Worm (Caenorhabditis elegans): ENCODE measurements around the gene F35B3.4.

The F35B3.4 gene

ce11 chrX:16995149-16995885 is 25.4 kb downstream of the F35B3.4 start (continued):
- no peak for TF ChIP-seq lin-35 (GFP tag; optimal IDR thresholded peaks at IDR 0.05)
- no peak for TF ChIP-seq dpl-1 (GFP tag; optimal IDR thresholded peaks at IDR 0.05)
- no peak for TF ChIP-seq lir-3 (tag; optimal IDR thresholded peaks at IDR 0.05; ENCODE audit: poor library complexity)
- TF ChIP-seq lin-39 (tag; optimal IDR thresholded peaks at IDR 0.05) = no peak
- peak; percentile 14 for TF ChIP-seq pag-3 (tag; optimal IDR thresholded peaks at IDR 0.05; ENCODE audit: borderline replicate concordance, insufficient read depth)
- TF ChIP-seq jun-1 (tag; optimal IDR thresholded peaks at IDR 0.05) = no peak
- TF ChIP-seq lin-15B (tag; optimal IDR thresholded peaks at IDR 0.05) = no peak
- no peak for TF ChIP-seq hpl-2 (GFP tag; optimal IDR thresholded peaks at IDR 0.05)
- no peak for TF ChIP-seq lin-13 (GFP tag; optimal IDR thresholded peaks at IDR 0.05)
- TF ChIP-seq ztf-11 (tag; optimal IDR thresholded peaks at IDR 0.05) = no peak
- no peak for TF ChIP-seq tlp-1 (tag; optimal IDR thresholded peaks at IDR 0.05)
- no peak for TF ChIP-seq unc-30 (tag; optimal IDR thresholded peaks at IDR 0.05)
- TF ChIP-seq snpc-4 (tag; optimal IDR thresholded peaks at IDR 0.05) = no peak
- no peak for TF ChIP-seq mep-1 (tag; optimal IDR thresholded peaks at IDR 0.05)
- TF ChIP-seq nhr-84 (tag; optimal IDR thresholded peaks at IDR 0.05) = no peak
- TF ChIP-seq ets-5 (GFP tag; IDR thresholded peaks at IDR 0.05) = no peak
- TF ChIP-seq ztf-4 (tag; optimal IDR thresholded peaks at IDR 0.05) = no peak
- TF ChIP-seq swsn-7 (tag; optimal IDR thresholded peaks at IDR 0.05) = no peak
- TF ChIP-seq C16A3.4 (tag; optimal IDR thresholded peaks at IDR 0.05) = no peak
- TF ChIP-seq nhr-20 (tag; optimal IDR thresholded peaks at IDR 0.05) = no peak
- TF ChIP-seq nhr-76 (tag; optimal IDR thresholded peaks at IDR 0.05) = no peak
- TF ChIP-seq alr-1 (tag; optimal IDR thresholded peaks at IDR 0.05; ENCODE audit: borderline replicate concordance) = no peak
- no peak for TF ChIP-seq efl-1 (optimal IDR thresholded peaks at IDR 0.05)
- TF ChIP-seq efl-1 (GFP tag; optimal IDR thresholded peaks at IDR 0.05 in 1 of 2) = peak in 1 of 2 experiments; percentile 92
- TF ChIP-seq elt-3 (tag; optimal IDR thresholded peaks at IDR 0.05) = peak in 1 of 6 experiments; percentile 19
- TF ChIP-seq dsc-1 (tag; optimal IDR thresholded peaks at IDR 0.05) = peak; percentile 84
- no peak for TF ChIP-seq nhr-28 (tag; optimal IDR thresholded peaks at IDR 0.05)
- peak; percentile 89 for TF ChIP-seq blmp-1 (tag; optimal IDR thresholded peaks at IDR 0.05)
- TF ChIP-seq ces-1 (GFP tag; optimal IDR thresholded peaks at IDR 0.05) = no peak
- TF ChIP-seq snu-23 (GFP tag; optimal IDR thresholded peaks at IDR 0.05) = no peak
- TF ChIP-seq ceh-88 (GFP tag; IDR thresholded peaks at IDR 0.05) = no peak
- TF ChIP-seq fkh-8 (tag; optimal IDR thresholded peaks at IDR 0.05) = no peak
- no peak for TF ChIP-seq ceh-63 (GFP tag; optimal IDR thresholded peaks at IDR 0.05)
- no peak for TF ChIP-seq pqm-1 (tag; optimal IDR thresholded peaks at IDR 0.05)
- TF ChIP-seq zip-4 (GFP tag; optimal IDR thresholded peaks at IDR 0.05) = no peak
- TF ChIP-seq nhr-71 (tag; optimal IDR thresholded peaks at IDR 0.05) = no peak

DNA sequence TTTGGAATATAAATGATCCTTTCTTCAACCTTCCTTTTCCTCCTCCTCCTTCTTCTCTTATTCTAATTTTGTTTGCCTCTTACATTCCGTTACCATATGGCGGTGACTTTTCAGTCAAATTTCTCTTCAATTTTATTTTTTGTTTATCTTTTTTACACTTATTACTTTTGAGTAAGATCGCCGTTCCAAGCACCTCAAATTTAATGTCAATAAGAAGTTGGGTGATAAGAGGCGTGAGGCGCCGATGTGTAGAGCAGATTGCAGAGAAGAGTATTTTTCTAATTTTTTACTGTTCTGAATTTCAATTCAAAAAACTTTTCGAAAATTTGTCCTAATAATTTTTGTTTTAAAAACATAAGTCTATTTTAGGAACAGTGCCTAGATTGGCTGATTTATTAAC is 26.3 kb downstream of the F35B3.4 start:
- no peak for TF ChIP-seq tlp-1 (tag; optimal IDR thresholded peaks at IDR 0.05)
- TF ChIP-seq ces-1 (GFP tag; optimal IDR thresholded peaks at IDR 0.05) = no peak
- TF ChIP-seq lin-35 (GFP tag; optimal IDR thresholded peaks at IDR 0.05) = no peak

- no peak for TF ChIP-seq nhr-28 (tag; optimal IDR thresholded peaks at IDR 0.05)
- peak; percentile 12 for TF ChIP-seq snu-23 (GFP tag; optimal IDR thresholded peaks at IDR 0.05)
- no peak for TF ChIP-seq F16B12.6 (tag; optimal IDR thresholded peaks at IDR 0.05)
- no peak for TF ChIP-seq irx-1 (tag; optimal IDR thresholded peaks at IDR 0.05)
- no peak for TF ChIP-seq lsy-2 (tag; optimal IDR thresholded peaks at IDR 0.05)
- no peak for TF ChIP-seq hpl-2 (GFP tag; optimal IDR thresholded peaks at IDR 0.05)
- no peak for TF ChIP-seq swsn-7 (tag; optimal IDR thresholded peaks at IDR 0.05)
- TF ChIP-seq Y116A8C.19 (tag; optimal IDR thresholded peaks at IDR 0.05; ENCODE audit: borderline replicate concordance) = no peak
- no peak for TF ChIP-seq hlh-17 (GFP tag; optimal IDR thresholded peaks at IDR 0.05; ENCODE audit: borderline replicate concordance)
- TF ChIP-seq ceh-90 (tag; optimal IDR thresholded peaks at IDR 0.05) = no peak
- no peak for TF ChIP-seq zag-1 (tag; optimal IDR thresholded peaks at IDR 0.05)
- TF ChIP-seq C34B4.2 (tag; optimal IDR thresholded peaks at IDR 0.05) = no peak
- no peak for TF ChIP-seq nhr-77 (tag; optimal IDR thresholded peaks at IDR 0.05)
- no peak for TF ChIP-seq sox-4 (tag; optimal IDR thresholded peaks at IDR 0.05)
- TF ChIP-seq mef-2 (tag; optimal IDR thresholded peaks at IDR 0.05) = no peak
- TF ChIP-seq sptf-1 (tag; optimal IDR thresholded peaks at IDR 0.05) = no peak
- TF ChIP-seq pax-3 (tag; optimal IDR thresholded peaks at IDR 0.05) = no peak
- TF ChIP-seq nhr-20 (tag; optimal IDR thresholded peaks at IDR 0.05) = no peak
- no peak for TF ChIP-seq xbp-1 (tag; optimal IDR thresholded peaks at IDR 0.05)
- TF ChIP-seq isw-1 (GFP tag; IDR thresholded peaks at IDR 0.05) = no peak
Observed at ce11 chrX:16993524-16993923, 27.2 kb downstream of the F35B3.4 start.
